Worm (Caenorhabditis elegans) whole organism, young adult: ENCODE measurements around the gene C55C3.1.

ENCODE experiments used
- C06A6.2 ChIP-seq: fragments of 200-800 bp; sonication (Bioruptor generic); conservative IDR thresholded peaks from 2 replicates; pipeline ENCODE4 v1.3.6; 2022; ENCODE audit warnings: missing genetic modification characterization, missing compliant biosample characterization
- F22D6.2 ChIP-seq: sonication (generic microtip); optimal IDR thresholded peaks from 2 replicates; lab custom pipeline; 2016; ENCODE audit warnings: mild to moderate bottlenecking, missing genetic modification characterization, missing compliant biosample characterization
- F37B4.10 ChIP-seq: fragments of 200-800 bp; sonication (Bioruptor generic); IDR thresholded peaks from 2 replicates; pipeline ENCODE4 v1.3.6; 2022; ENCODE audit warnings: missing genetic modification characterization, missing compliant biosample characterization
- Y53G8AR.9 ChIP-seq: fragments of 200-800 bp; sonication (Bioruptor generic); conservative IDR thresholded peaks from 2 replicates; pipeline ENCODE4 v1.3.6; 2022; ENCODE audit warnings: missing genetic modification reagents, missing genetic modification characterization, missing compliant biosample characterization
- Y95B8A.8 ChIP-seq: fragments of 200-800 bp; sonication (Bioruptor generic); IDR thresholded peaks from 2 replicates; pipeline ENCODE4 v1.3.6; 2022; ENCODE audit warnings: missing genetic modification reagents, missing genetic modification characterization, missing compliant biosample characterization
- ZK185.1 ChIP-seq: sonication (generic microtip); optimal IDR thresholded peaks from 2 replicates; lab custom pipeline; 2016; ENCODE audit warnings: mild to moderate bottlenecking, missing genetic modification characterization, missing compliant biosample characterization; ENCODE audit not compliant: poor library complexity, severe bottlenecking
- aptf-3 ChIP-seq: fragments of 200-800 bp; sonication (Bioruptor generic); IDR thresholded peaks from 2 replicates; pipeline ENCODE4 v1.3.6; 2022; ENCODE audit warnings: missing genetic modification characterization, missing compliant biosample characterization
- atf-7 ChIP-seq: sonication (generic microtip); optimal IDR thresholded peaks from 2 replicates; lab custom pipeline; 2017; ENCODE audit warnings: mild to moderate bottlenecking, missing genetic modification characterization, missing compliant biosample characterization
- attf-3 ChIP-seq: fragments of 200-800 bp; sonication (Bioruptor generic); conservative IDR thresholded peaks from 2 replicates; pipeline ENCODE4 v1.3.6; 2022; ENCODE audit warnings: missing genetic modification reagents, missing genetic modification characterization, missing compliant biosample characterization
- attf-5 ChIP-seq: fragments of 200-800 bp; sonication (Bioruptor generic); optimal IDR thresholded peaks from 2 replicates; lab custom pipeline; 2018; ENCODE audit warnings: mild to moderate bottlenecking, missing genetic modification characterization, missing compliant biosample characterization
- attf-6 ChIP-seq: fragments of 200-800 bp; sonication (Bioruptor generic); IDR thresholded peaks from 2 replicates; pipeline ENCODE4 v1.3.6; 2022; ENCODE audit warnings: missing genetic modification reagents, missing genetic modification characterization, missing compliant biosample characterization
- bed-1 ChIP-seq: fragments of 200-800 bp; sonication (Bioruptor generic); IDR thresholded peaks from 2 replicates; pipeline ENCODE4 v1.3.6; 2022; ENCODE audit warnings: missing genetic modification reagents, missing genetic modification characterization, missing compliant biosample characterization
- ceh-27 ChIP-seq: fragments of 200-800 bp; sonication (Bioruptor generic); optimal IDR thresholded peaks from 2 replicates; lab custom pipeline; 2018; ENCODE audit warnings: mild to moderate bottlenecking, missing genetic modification characterization, moderate library complexity, missing compliant biosample characterization
- chd-7 ChIP-seq: sonication (generic microtip); optimal IDR thresholded peaks from 2 replicates; lab custom pipeline; 2016; ENCODE audit warnings: mild to moderate bottlenecking, missing genetic modification characterization, moderate library complexity, missing compliant biosample characterization
- dox-1 ChIP-seq: fragments of 200-800 bp; sonication (Bioruptor generic); IDR thresholded peaks from 2 replicates; pipeline ENCODE4 v1.3.6; 2022; ENCODE audit warnings: missing genetic modification reagents, missing genetic modification characterization, missing compliant biosample characterization
- dpff-1 ChIP-seq: sonication (generic microtip); optimal IDR thresholded peaks from 2 replicates; lab custom pipeline; 2017; ENCODE audit warnings: mild to moderate bottlenecking, missing genetic modification characterization, missing compliant biosample characterization
- dpl-1 ChIP-seq: fragments of 150-350 bp; optimal IDR thresholded peaks from 2 replicates; lab custom pipeline; 2014; ENCODE audit warnings: missing biosample characterization, missing genetic modification reagents, missing genetic modification characterization
- egrh-3 ChIP-seq: fragments of 200-800 bp; sonication (Bioruptor generic); IDR thresholded peaks from 2 replicates; pipeline ENCODE4 v1.3.6; 2022; ENCODE audit warnings: missing genetic modification reagents, missing genetic modification characterization, missing compliant biosample characterization
- ekl-4 ChIP-seq: fragments of 200-800 bp; sonication (Bioruptor generic); IDR thresholded peaks from 2 replicates; pipeline ENCODE4 v1.3.6; 2022; ENCODE audit warnings: missing genetic modification reagents, missing genetic modification characterization, missing compliant biosample characterization
- ets-4 ChIP-seq: fragments of 200-800 bp; sonication (Bioruptor generic); optimal IDR thresholded peaks from 2 replicates; lab custom pipeline; 2018; ENCODE audit warnings: mild to moderate bottlenecking, missing genetic modification characterization, missing compliant biosample characterization
- fkh-3 ChIP-seq: sonication (generic microtip); optimal IDR thresholded peaks from 2 replicates; lab custom pipeline; 2016; ENCODE audit warnings: mild to moderate bottlenecking, missing genetic modification characterization, missing compliant biosample characterization
- him-1 ChIP-seq: sonication (generic microtip); optimal IDR thresholded peaks from 2 replicates; lab custom pipeline; 2016; ENCODE audit warnings: missing genotype, missing genetic modification reagents, missing genetic modification characterization, missing compliant biosample characterization
- hmg-1.2 ChIP-seq: fragments of 200-800 bp; sonication (Bioruptor generic); IDR thresholded peaks from 2 replicates; pipeline ENCODE4 v1.3.6; 2022; ENCODE audit warnings: missing genetic modification reagents, missing genetic modification characterization, missing compliant biosample characterization
- hmg-20 ChIP-seq: fragments of 200-800 bp; sonication (Bioruptor generic); IDR thresholded peaks from 2 replicates; pipeline ENCODE4 v1.3.6; 2022; ENCODE audit warnings: missing genetic modification reagents, missing genetic modification characterization, missing compliant biosample characterization
- let-607 ChIP-seq, 2 experiments: fragments of 200-800 bp in 1 of 2; sonication (Bioruptor generic) in 1 of 2; sonication (generic microtip) in 1 of 2; optimal IDR thresholded peaks; 2 replicates each; lab custom pipeline; 2016 to 2018; ENCODE audit warnings: mild to moderate bottlenecking in 2 of 2, missing compliant biosample characterization in 2 of 2, missing genetic modification characterization in 2 of 2, moderate library complexity in 2 of 2, missing genotype in 1 of 2
- lin-26 ChIP-seq: fragments of 200-800 bp; sonication (Bioruptor generic); IDR thresholded peaks from 2 replicates; pipeline ENCODE4 v1.3.6; 2022; ENCODE audit warnings: missing genetic modification reagents, missing genetic modification characterization, missing compliant biosample characterization
- lin-35 ChIP-seq, 3 experiments: fragments of 150-350 bp in 2 of 3; sonication (generic microtip) in 1 of 3; optimal IDR thresholded peaks; 2 replicates each; lab custom pipeline; 2014 to 2018; ENCODE audit warnings: missing biosample characterization in 3 of 3, missing genetic modification characterization in 3 of 3, missing genetic modification reagents in 3 of 3
- lin-40 ChIP-seq: sonication (generic microtip); optimal IDR thresholded peaks from 2 replicates; lab custom pipeline; 2016; ENCODE audit warnings: missing genetic modification characterization, mild to moderate bottlenecking, missing compliant biosample characterization, missing genotype, missing genetic modification reagents
- madf-3 ChIP-seq: fragments of 200-800 bp; sonication (Bioruptor generic); IDR thresholded peaks from 2 replicates; pipeline ENCODE4 v1.3.6; 2022; ENCODE audit warnings: missing genetic modification reagents, missing genetic modification characterization, missing compliant biosample characterization
- nfyb-1 ChIP-seq: fragments of 200-800 bp; sonication (Bioruptor generic); IDR thresholded peaks from 2 replicates; pipeline ENCODE4 v1.3.6; 2022; ENCODE audit warnings: missing genetic modification reagents, missing genetic modification characterization, missing compliant biosample characterization
- nhr-80 ChIP-seq: sonication (generic microtip); optimal IDR thresholded peaks from 2 replicates; lab custom pipeline; 2016; ENCODE audit warnings: missing genetic modification characterization, missing compliant biosample characterization
- pha-4 ChIP-seq: fragments of 150-350 bp; sonication (generic microtip); optimal IDR thresholded peaks from 2 replicates; lab custom pipeline; 2014; ENCODE audit warnings: missing biosample characterization, missing genetic modification reagents, missing genetic modification characterization
- rcor-1 ChIP-seq: fragments of 200-800 bp; sonication (Bioruptor generic); IDR thresholded peaks from 2 replicates; pipeline ENCODE4 v1.3.6; 2022; ENCODE audit warnings: missing genetic modification reagents, missing genetic modification characterization, missing compliant biosample characterization
- rec-8 ChIP-seq, 2 experiments: sonication (generic microtip); optimal IDR thresholded peaks; 2 replicates each; lab custom pipeline; 2016; ENCODE audit warnings: mild to moderate bottlenecking in 2 of 2, missing genetic modification characterization in 2 of 2, missing genetic modification reagents in 2 of 2, missing genotype in 2 of 2, missing biosample characterization in 1 of 2, missing compliant biosample characterization in 1 of 2, moderate library complexity in 1 of 2
- repo-1 ChIP-seq: sonication (generic microtip); optimal IDR thresholded peaks from 2 replicates; lab custom pipeline; 2017; ENCODE audit warnings: mild to moderate bottlenecking, missing genetic modification characterization, missing compliant biosample characterization
- rpc-1 ChIP-seq, 2 experiments: fragments of 150-350 bp in 1 of 2; sonication (generic microtip) in 1 of 2; optimal IDR thresholded peaks; 2 replicates each; lab custom pipeline; 2014 to 2018; ENCODE audit warnings: missing biosample characterization in 1 of 2, missing genetic modification characterization in 1 of 2, missing genetic modification reagents in 1 of 2, missing genotype in 1 of 2
- snpc-4 ChIP-seq, 5 experiments: fragments of 150-350 bp in 1 of 5; sonication (generic microtip) in 4 of 5; optimal IDR thresholded peaks; 2 replicates each; lab custom pipeline; 2014 to 2018; ENCODE audit warnings: missing genetic modification characterization in 5 of 5, missing biosample characterization in 3 of 5, antibody characterized with exemption in 2 of 5, mild to moderate bottlenecking in 2 of 5, missing compliant biosample characterization in 2 of 5, missing genotype in 2 of 5, moderate library complexity in 2 of 5, missing genetic modification reagents in 1 of 5
- somi-1 ChIP-seq: fragments of 200-800 bp; sonication (Bioruptor generic); optimal IDR thresholded peaks from 2 replicates; lab custom pipeline; 2018; ENCODE audit warnings: mild to moderate bottlenecking, missing genetic modification characterization, missing compliant biosample characterization
- zfh-2 ChIP-seq: fragments of 200-800 bp; sonication (Bioruptor generic); conservative IDR thresholded peaks from 2 replicates; pipeline ENCODE4 v1.3.6; 2022; ENCODE audit warnings: missing genetic modification reagents, missing genetic modification characterization, missing compliant biosample characterization
- zim-3 ChIP-seq: sonication (generic microtip); optimal IDR thresholded peaks from 2 replicates; lab custom pipeline; 2017; ENCODE audit warnings: mild to moderate bottlenecking, missing genetic modification characterization, moderate library complexity, missing compliant biosample characterization
- ztf-26 ChIP-seq: sonication (generic microtip); optimal IDR thresholded peaks from 2 replicates; lab custom pipeline; 2017; ENCODE audit warnings: missing genetic modification characterization, missing compliant biosample characterization
- ztf-28 ChIP-seq: fragments of 200-800 bp; sonication (Bioruptor generic); IDR thresholded peaks from 2 replicates; pipeline ENCODE4 v1.3.6; 2022; ENCODE audit warnings: missing genetic modification reagents, missing genetic modification characterization, missing compliant biosample characterization
- ztf-3 ChIP-seq: fragments of 200-800 bp; sonication (Bioruptor generic); optimal IDR thresholded peaks from 2 replicates; lab custom pipeline; 2018; ENCODE audit warnings: mild to moderate bottlenecking, missing genetic modification characterization, missing compliant biosample characterization

C55C3.1 gene

DNA sequence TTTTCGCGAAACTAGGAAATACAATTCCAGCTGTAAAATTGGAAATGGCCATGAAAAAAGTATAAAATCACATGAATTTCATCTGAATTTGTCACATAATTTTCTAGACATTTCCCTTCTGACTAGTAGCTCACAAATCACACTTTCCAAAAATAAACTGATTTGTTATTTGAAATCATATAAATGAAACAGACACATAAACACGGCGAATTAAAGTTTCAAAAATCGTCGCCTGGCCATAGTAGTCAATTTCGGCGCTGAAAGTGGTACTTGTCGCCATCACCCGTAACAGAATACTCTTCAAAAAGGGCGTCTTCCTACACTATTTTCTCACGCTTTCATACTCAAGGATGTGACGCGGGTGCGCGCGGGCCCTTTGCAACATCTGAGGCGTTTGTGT is 43.8 kb downstream of the C55C3.1 start:
- TF ChIP-seq Y95B8A.8 (GFP tag; lab: Robert Waterston, UW) (no peak), C06A6.2 (GFP tag; lab: Robert Waterston, UW) (no peak), ceh-27 (GFP tag; lab: Kevin White, UChicago) (peak; percentile 50), let-607 (tag; optimal IDR thresholded peaks at IDR 0.05; lab: Kevin White, UChicago) (no peak), rec-8 (tag; optimal IDR thresholded peaks at IDR 0.05; lab: Kevin White, UChicago) (no peak), atf-7 (tag; lab: Kevin White, UChicago) (no peak), ekl-4 (GFP tag; lab: Robert Waterston, UW) (0 out of 2 replicates have a peak, but pooled peaks have one; percentile 17), pha-4 (tag; lab: Kevin White, UChicago) (no peak), hmg-20 (GFP tag; lab: Robert Waterston, UW) (no peak), dpl-1 (GFP tag; lab: Kevin White, UChicago) (no peak), attf-3 (GFP tag; lab: Robert Waterston, UW) (no peak), rpc-1 (optimal IDR thresholded peaks at IDR 0.05; lab: Kevin White, UChicago) (no peak), rpc-1 (tag; optimal IDR thresholded peaks at IDR 0.05; lab: Kevin White, UChicago) (no peak), dpff-1 (tag; lab: Kevin White, UChicago) (no peak), aptf-3 (no peak), zim-3 (no peak)
- TF ChIP-seq, all 124 proteins: peak for 2

DNA sequence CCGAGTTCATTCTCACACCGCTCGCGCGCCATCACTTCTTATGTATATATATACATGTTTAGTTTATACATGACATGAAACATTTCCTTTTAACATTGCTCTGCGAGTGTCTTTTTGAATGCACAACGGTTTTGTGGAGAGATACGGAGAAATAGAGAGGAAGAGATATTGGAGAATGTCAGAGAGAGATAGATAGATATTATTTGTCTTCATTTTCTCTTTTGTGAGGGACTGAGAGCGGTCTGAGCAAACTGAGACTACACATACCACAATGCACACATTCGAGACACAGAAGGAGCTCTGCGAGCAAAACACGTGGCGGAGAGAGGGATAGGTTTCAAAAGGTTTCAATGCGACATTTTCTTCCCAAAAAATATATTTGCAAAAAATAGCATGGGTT is 44.4 kb downstream of the C55C3.1 start:
- TF ChIP-seq ets-4 (GFP tag; lab: Kevin White, UChicago) = no peak
- TF ChIP-seq lin-26 (GFP tag; lab: Robert Waterston, UW) = peak; percentile 46; the same call in 1 of the 2 replicates
- TF ChIP-seq ztf-28 (GFP tag; lab: Robert Waterston, UW) = no peak
- TF ChIP-seq repo-1 = no peak
- no peak for TF ChIP-seq fkh-3 (tag; lab: Kevin White, UChicago)
- TF ChIP-seq egrh-3 = no peak

DNA sequence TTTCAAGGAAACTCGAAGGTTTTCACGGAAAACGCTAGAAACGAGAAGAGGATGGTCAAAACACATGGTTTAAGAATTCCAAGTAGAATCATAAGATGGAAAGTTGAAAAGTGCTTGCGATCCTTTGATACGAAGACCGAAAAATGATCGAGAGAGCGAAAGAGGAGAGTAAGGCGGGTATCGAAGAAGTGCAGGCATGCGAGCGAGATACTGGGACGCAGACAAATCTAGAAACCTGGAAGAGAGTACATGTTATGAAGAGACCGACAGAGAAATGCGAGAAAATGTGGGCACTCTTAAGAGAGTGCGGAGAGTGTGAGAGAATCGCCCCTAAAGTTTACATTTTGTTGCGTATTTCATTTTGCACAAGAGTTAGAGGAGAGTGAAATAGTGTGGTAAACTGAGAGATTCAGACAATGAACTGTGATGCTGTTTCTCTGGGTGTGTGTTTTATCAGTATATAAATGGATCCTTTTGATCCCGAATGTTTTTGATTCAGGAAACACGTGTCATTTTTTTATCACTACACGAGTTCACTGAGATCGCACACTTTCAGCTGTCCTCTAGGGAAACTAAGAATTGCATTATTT is 45.2 kb downstream of the C55C3.1 start:
- TF ChIP-seq attf-5 (GFP tag; lab: Kevin White, UChicago) = peak; percentile 18
- TF ChIP-seq nhr-80 = peak; percentile 71
- peak; percentile 62 for TF ChIP-seq ceh-27 (GFP tag; lab: Kevin White, UChicago)
- TF ChIP-seq zfh-2 = no peak
- peak; percentile 74 for TF ChIP-seq lin-40 (tag; lab: Kevin White, UChicago)
- TF ChIP-seq madf-3 (GFP tag; lab: Robert Waterston, UW) = no peak
- no peak for TF ChIP-seq repo-1
- peak; percentile 56 for TF ChIP-seq ZK185.1 (tag; lab: Kevin White, UChicago)
- no peak for TF ChIP-seq ztf-3 (GFP tag; lab: Kevin White, UChicago)
- no peak for TF ChIP-seq him-1
- TF ChIP-seq lin-35 (GFP tag; optimal IDR thresholded peaks at IDR 0.05; lab: Kevin White, UChicago) = peak in 1 of 3 experiments; percentile 52
- no peak for TF ChIP-seq snpc-4 (GFP tag; optimal IDR thresholded peaks at IDR 0.05; lab: Kevin White, UChicago)
- TF ChIP-seq snpc-4 (tag; optimal IDR thresholded peaks at IDR 0.05; lab: Kevin White, UChicago) = peak in 3 of 4 experiments; percentile 22 to 49 (median 28)
- peak; percentile 30 for TF ChIP-seq F22D6.2 (tag; lab: Kevin White, UChicago)
- peak; percentile 92 for TF ChIP-seq hmg-1.2
- peak; percentile 67; the same call in 1 of the 2 replicates for TF ChIP-seq dox-1 (GFP tag; lab: Robert Waterston, UW)
- TF ChIP-seq bed-1 (GFP tag; lab: Robert Waterston, UW) = no peak
- TF ChIP-seq attf-6 = no peak
- TF ChIP-seq chd-7 (tag; lab: Kevin White, UChicago) = peak; percentile 61
- TF ChIP-seq atf-7 (tag; lab: Kevin White, UChicago) = peak; percentile 43
- no peak for TF ChIP-seq Y53G8AR.9
- TF ChIP-seq F37B4.10 (GFP tag; lab: Robert Waterston, UW) = no peak
- TF ChIP-seq nfyb-1 (GFP tag; lab: Robert Waterston, UW) = peak; percentile 32; the same call in 1 of the 2 replicates
- peak; percentile 22; the same call in 1 of the 2 replicates for TF ChIP-seq rcor-1 (GFP tag; lab: Robert Waterston, UW)
- TF ChIP-seq somi-1 = no peak
- TF ChIP-seq ztf-26 = peak; percentile 9
